Worm (Caenorhabditis elegans): ENCODE measurements around the gene Y37E11AL.1.
A peak's percentile ranks its signal among the peaks of the same experiment; 100 is the strongest.

Gene Y37E11AL.1

DNA sequence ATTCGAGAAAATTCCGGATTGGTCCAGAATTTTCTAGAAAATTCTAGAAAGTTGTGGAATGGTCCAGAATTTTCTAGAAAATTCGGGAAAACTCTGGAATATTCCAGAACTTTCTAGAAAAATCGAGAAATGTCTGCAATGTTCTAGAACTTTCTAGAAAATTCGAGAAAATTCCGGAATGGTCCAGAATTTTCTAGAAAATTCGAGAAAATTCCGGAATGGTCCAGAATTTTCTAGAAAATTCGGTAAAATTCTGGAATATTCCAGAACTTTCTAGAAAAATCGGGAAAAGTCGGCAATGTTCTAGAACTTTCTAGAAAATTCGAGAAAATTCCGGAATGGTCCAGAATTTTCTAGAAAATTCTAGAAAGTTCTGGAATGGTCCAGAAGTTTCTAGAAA is 38.1 kb upstream of the Y37E11AL.1 start:
- TF ChIP-seq hsf-1 (GFP tag; IDR thresholded peaks at IDR 0.05): peak; percentile 93

DNA sequence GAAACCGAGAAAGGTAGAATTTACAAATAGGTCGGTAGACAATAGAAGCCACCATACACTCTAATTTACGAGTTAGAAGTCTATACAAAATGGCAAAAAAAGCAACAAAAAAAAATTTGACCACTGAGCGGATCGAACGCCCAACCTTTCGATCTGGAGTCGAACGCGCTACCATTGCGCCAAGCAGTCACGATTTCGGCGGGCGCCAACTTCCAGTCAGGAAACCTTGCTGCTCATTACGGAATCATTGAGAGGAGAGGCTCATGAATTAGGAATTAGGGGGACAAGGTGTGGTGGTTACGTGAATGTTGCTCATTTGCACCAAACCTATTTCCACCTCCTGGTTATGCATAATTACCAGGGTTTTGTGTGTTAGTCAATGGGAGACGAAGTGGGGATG is 27.5 kb upstream of the Y37E11AL.1 start:
- TF ChIP-seq mel-28 (tag; optimal IDR thresholded peaks at IDR 0.05; ENCODE audit: borderline replicate concordance): no peak
- peak; percentile 85 for TF ChIP-seq tbp1 (GFP tag; optimal IDR thresholded peaks at IDR 0.05)
- peak; percentile 27; the same call in 1 of the 2 replicates for TF ChIP-seq hmg-1.2 (GFP tag; IDR thresholded peaks at IDR 0.05)
- peak; percentile 63 for TF ChIP-seq B0261.1 (tag; optimal IDR thresholded peaks at IDR 0.05)
- TF ChIP-seq T26A5.8 (tag; optimal IDR thresholded peaks at IDR 0.05): no peak
- TF ChIP-seq rpc-1 (optimal IDR thresholded peaks at IDR 0.05): peak; percentile 41
- TF ChIP-seq rpc-1 (tag; optimal IDR thresholded peaks at IDR 0.05): peak; percentile 68
- no peak for TF ChIP-seq somi-1 (GFP tag; optimal IDR thresholded peaks at IDR 0.05)
- TF ChIP-seq D2030.7 (GFP tag; IDR thresholded peaks at IDR 0.05): no peak
- TF ChIP-seq mcd-1 (GFP tag; IDR thresholded peaks at IDR 0.05): no peak

DNA sequence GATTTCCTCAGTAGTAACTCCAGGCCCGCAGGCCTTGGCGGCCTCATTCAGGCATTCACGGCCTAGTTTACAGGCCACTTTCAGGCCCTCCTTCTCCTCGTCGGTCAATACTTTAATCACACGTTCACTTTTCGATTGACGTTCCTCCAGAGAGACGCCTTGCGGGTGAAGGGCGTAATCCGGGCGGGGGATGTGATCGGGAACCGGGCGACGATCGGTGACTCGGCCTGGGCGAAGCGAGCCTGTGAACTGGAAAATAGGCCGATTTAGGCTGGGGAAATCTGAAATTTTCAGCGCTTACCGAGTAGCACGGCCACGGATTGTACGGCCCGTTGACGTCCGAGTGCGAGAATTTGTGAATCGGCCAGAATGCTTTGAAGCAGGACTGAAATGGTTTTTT is 23.0 kb upstream of the Y37E11AL.1 start:
- TF ChIP-seq F37B4.10 (GFP tag; IDR thresholded peaks at IDR 0.05) (0 out of 2 replicates have a peak, but pooled peaks have one; percentile 62), zfh-2 (GFP tag; conservative IDR thresholded peaks at IDR 0.05) (peak; percentile 82), lin-54 (GFP tag; optimal IDR thresholded peaks at IDR 0.05) (no peak)

DNA sequence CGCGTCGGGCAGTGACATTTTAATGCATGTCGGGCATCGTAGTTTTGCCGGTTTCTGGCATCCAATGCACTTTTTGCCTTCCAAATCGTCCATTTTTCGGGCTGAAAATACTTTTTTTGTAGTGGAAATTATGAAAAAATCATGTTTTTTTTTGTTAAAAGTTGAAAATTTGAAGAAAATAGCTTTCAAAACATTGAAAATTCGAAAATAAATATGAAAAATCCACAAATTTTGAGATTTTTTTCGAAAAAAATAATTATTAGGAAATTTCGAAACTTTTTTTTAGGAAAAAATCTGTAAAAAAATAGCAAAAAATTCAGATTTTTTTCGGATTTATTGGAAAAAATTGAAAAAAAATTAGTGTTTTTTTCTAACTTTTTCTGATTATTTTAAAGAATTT is 22.5 kb upstream of the Y37E11AL.1 start, which contains the start of gene map-1:
TSS of gene map-1 (minus strand) at position 101 of the 400 bp plus-strand sequence.
- TF ChIP-seq sptf-2 (GFP tag; optimal IDR thresholded peaks at IDR 0.05): no peak
- no peak for TF ChIP-seq rec-8 (tag; optimal IDR thresholded peaks at IDR 0.05)
- no peak for TF ChIP-seq atf-7 (tag; optimal IDR thresholded peaks at IDR 0.05)
- TF ChIP-seq snpc-1.3 (tag; optimal IDR thresholded peaks at IDR 0.05; ENCODE audit: insufficient read depth): no peak
- TF ChIP-seq efl-1 (GFP tag; optimal IDR thresholded peaks at IDR 0.05): no peak
- no peak for TF ChIP-seq ceh-58 (GFP tag; IDR thresholded peaks at IDR 0.05)
- no peak for TF ChIP-seq lin-40 (tag; optimal IDR thresholded peaks at IDR 0.05)
- TF ChIP-seq F57C9.4 (tag; optimal IDR thresholded peaks at IDR 0.05): no peak
- no peak for TF ChIP-seq ekl-4 (GFP tag; IDR thresholded peaks at IDR 0.05)
- no peak for TF ChIP-seq T26A5.8 (tag; optimal IDR thresholded peaks at IDR 0.05)
- no peak for TF ChIP-seq C17E4.6 (GFP tag; IDR thresholded peaks at IDR 0.05)
- no peak for TF ChIP-seq ZK185.1 (tag; optimal IDR thresholded peaks at IDR 0.05; ENCODE audit: poor library complexity, severe bottlenecking)
- no peak for TF ChIP-seq madf-10 (tag; optimal IDR thresholded peaks at IDR 0.05)
- no peak for TF ChIP-seq snpc-3.4 (tag; optimal IDR thresholded peaks at IDR 0.05)
- no peak for TF ChIP-seq snpc-4 (GFP tag; optimal IDR thresholded peaks at IDR 0.05)
- TF ChIP-seq snpc-4 (tag; optimal IDR thresholded peaks at IDR 0.05): no peak

DNA sequence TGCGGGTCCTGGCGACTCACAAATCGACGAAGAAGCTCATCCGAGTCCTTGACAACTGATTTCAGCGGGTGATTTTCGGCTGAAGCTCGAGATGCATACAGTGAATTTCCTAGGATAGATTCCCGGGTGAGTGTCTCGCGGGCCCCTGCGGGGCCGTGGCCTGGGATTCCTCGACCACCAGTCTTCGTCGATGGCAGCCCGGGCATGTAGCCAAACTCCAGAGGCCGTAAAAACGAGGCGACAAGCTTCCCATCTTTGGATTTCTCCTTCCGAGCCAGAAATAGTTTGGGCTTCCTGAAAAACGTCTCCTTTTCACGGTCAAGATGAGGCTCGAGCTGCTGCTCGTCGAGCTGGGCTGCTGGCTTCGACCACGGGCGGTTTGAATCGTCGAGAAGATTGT is 21.2 kb upstream of the Y37E11AL.1 start:
- TF ChIP-seq dpff-1 (tag; optimal IDR thresholded peaks at IDR 0.05) (no peak), ekl-4 (GFP tag; IDR thresholded peaks at IDR 0.05) (no peak), hsf-1 (GFP tag; IDR thresholded peaks at IDR 0.05) (no peak), pha-4 (tag; optimal IDR thresholded peaks at IDR 0.05) (no peak), C06A6.2 (GFP tag; conservative IDR thresholded peaks at IDR 0.05) (no peak), zfh-2 (GFP tag; conservative IDR thresholded peaks at IDR 0.05) (peak; percentile 69; the same call in 1 of the 2 replicates), K12H6.12 (tag; optimal IDR thresholded peaks at IDR 0.05) (no peak)
